Worm (Caenorhabditis elegans) whole organism, L3 larva: ENCODE data around the gene srw-113.

Experiments
- aly-2 ChIP-seq: fragments of 150-350 bp; optimal IDR thresholded peaks from 2 replicates; lab custom pipeline; 2014; ENCODE audit warnings: missing biosample characterization, missing genetic modification characterization
- ceh-82 ChIP-seq: fragments of 150-350 bp; optimal IDR thresholded peaks from 2 replicates; lab custom pipeline; 2014; ENCODE audit warnings: missing biosample characterization, missing genetic modification characterization
- fkh-10 ChIP-seq: sonication (generic microtip); optimal IDR thresholded peaks from 2 replicates; lab custom pipeline; 2017; ENCODE audit warnings: missing biosample characterization, missing genetic modification reagents, missing genetic modification characterization
- lin-15B ChIP-seq: fragments of 150-350 bp; optimal IDR thresholded peaks from 2 replicates; lab custom pipeline; 2014; ENCODE audit warnings: missing biosample characterization, missing genetic modification characterization
- lin-39 ChIP-seq: fragments of 150-350 bp; optimal IDR thresholded peaks from 2 replicates; lab custom pipeline; 2018; ENCODE audit warnings: missing biosample characterization, missing genetic modification reagents, missing genetic modification characterization
- nhr-28 ChIP-seq: fragments of 150-350 bp; optimal IDR thresholded peaks from 2 replicates; lab custom pipeline; 2014; ENCODE audit warnings: missing biosample characterization, missing genetic modification characterization
- nhr-77 ChIP-seq: fragments of 150-350 bp; optimal IDR thresholded peaks from 2 replicates; lab custom pipeline; 2014; ENCODE audit warnings: missing biosample characterization, missing genetic modification characterization
- unc-39 ChIP-seq: sonication (generic microtip); optimal IDR thresholded peaks from 4 replicates; lab custom pipeline; 2017; ENCODE audit warnings: missing biosample characterization, missing genetic modification characterization
- unc-62 ChIP-seq: fragments of 150-350 bp; sonication (generic microtip); optimal IDR thresholded peaks from 4 replicates; lab custom pipeline; 2014; ENCODE audit warnings: missing biosample characterization, missing genetic modification reagents, missing genetic modification characterization
- zag-1 ChIP-seq: fragments of 150-350 bp; optimal IDR thresholded peaks from 2 replicates; lab custom pipeline; 2014; ENCODE audit warnings: missing biosample characterization, missing genetic modification characterization
- ztf-11 ChIP-seq: fragments of 150-350 bp; optimal IDR thresholded peaks from 2 replicates; lab custom pipeline; 2014; ENCODE audit warnings: missing biosample characterization, missing genetic modification characterization

DNA sequence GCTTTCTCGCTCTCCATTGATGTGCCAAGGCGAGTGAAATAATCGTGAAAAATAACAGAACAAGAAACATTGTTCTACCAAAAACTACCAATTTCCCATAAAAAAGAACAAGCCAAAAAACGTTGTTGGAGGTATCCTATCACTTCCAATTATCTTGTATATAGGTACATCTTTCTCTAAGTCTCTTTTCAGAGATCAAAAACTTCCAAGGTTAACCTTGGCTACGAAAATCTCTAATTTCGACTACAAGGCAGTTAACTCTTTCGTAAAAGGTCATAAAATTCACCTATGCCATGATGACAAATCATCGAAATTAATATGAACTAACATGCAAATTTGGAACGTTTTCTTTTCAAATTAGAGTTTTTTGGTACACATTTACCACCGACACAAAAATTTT, 45.1 kb upstream of the srw-113 start, which contains the start of gene cyp-34A1:
- TF ChIP-seq lin-39 (tag; lab: Kevin White, UChicago) (no peak), unc-39 (tag; lab: Kevin White, UChicago) (no peak), zag-1 (tag; lab: Kevin White, UChicago) (no peak), nhr-77 (tag; lab: Kevin White, UChicago) (no peak), fkh-10 (GFP tag; lab: Kevin White, UChicago) (no peak), nhr-28 (tag; lab: Kevin White, UChicago) (no peak), ceh-82 (tag; lab: Kevin White, UChicago) (no peak), aly-2 (tag; lab: Kevin White, UChicago) (no peak), lin-15B (tag; lab: Kevin White, UChicago) (no peak), ztf-11 (tag; lab: Kevin White, UChicago) (no peak), unc-62 (no peak)
